Worm (Caenorhabditis elegans): ENCODE data around the gene F58D12.1.

ce11 chrV:14074160-14074559 lies 24.8 kb downstream of the F58D12.1 start, which contains the start of gene D1086.11:
- TF ChIP-seq him-1 (tag; optimal IDR thresholded peaks at IDR 0.05) (no peak), dao-5 (tag; optimal IDR thresholded peaks at IDR 0.05) (no peak)

Measured in whole organism, L4/young adult.